Fruit fly (Drosophila melanogaster): ENCODE data around the gene CG2685.

- TF ChIP-seq tj (GFP tag; optimal IDR thresholded peaks at IDR 0.05) (no peak), cnc (optimal IDR thresholded peaks at IDR 0.05) (no peak), CG7045 (GFP tag; optimal IDR thresholded peaks at IDR 0.05) (no peak), CG14711 (tag; optimal IDR thresholded peaks at IDR 0.05) (no peak), CG11617 (GFP tag; optimal IDR thresholded peaks at IDR 0.05) (no peak), cic (GFP tag; optimal IDR thresholded peaks at IDR 0.05) (no peak), Mnt (GFP tag; optimal IDR thresholded peaks at IDR 0.05) (no peak), kay (GFP tag; ENCODE audit: borderline replicate concordance) (no peak), bab1 (GFP tag; optimal IDR thresholded peaks at IDR 0.05) (no peak), pad (GFP tag; optimal IDR thresholded peaks at IDR 0.05) (no peak), CG7101 (tag; optimal IDR thresholded peaks at IDR 0.05) (no peak), Clk (GFP tag; optimal IDR thresholded peaks at IDR 0.05) (no peak)
These were observed 29.8 kb upstream of the CG2685 start for dm6 chrX:2743601-2744000.
